Worm (Caenorhabditis elegans): Measurements from ENCODE around the gene T15H9.4.

The T15H9.4 gene

DNA sequence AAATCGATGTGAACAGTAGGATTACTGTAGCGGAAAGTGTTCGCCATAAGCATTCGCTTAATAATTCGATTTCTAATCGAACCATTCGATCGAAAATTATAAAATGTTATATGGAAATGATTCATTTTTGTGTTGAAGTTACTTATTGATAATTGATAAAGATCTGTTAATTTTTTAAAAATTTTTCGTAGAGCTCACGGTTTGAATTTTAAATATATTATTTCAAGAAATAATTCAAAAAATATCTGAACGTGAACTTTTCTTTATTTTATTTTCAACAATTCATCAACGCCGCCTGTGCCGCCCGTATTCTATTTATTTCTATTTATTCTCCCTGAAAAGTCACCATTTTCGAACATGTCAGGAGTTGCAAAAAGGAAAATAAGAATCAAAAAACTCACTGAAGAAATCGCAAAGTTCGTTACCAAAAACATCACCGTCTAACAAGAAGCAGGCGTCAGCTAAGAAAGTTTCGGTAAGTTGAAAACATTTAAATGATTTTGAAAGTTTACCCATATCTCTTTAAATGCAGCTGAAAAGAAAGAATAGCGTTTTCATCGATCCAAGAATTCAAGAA lies at the start of gene T15H9.4, which contains the start of gene T15H9.5:
T15H9.4 (plus strand) TSS at position 527 of the 577 bp plus-strand sequence.
T15H9.5 (minus strand) TSS at position 101 of the 577 bp plus-strand sequence.
- TF ChIP-seq nhr-237 (tag; optimal IDR thresholded peaks at IDR 0.05): no peak
- TF ChIP-seq egl-43 (GFP tag; IDR thresholded peaks at IDR 0.05): no peak
- TF ChIP-seq zip-2 (tag; optimal IDR thresholded peaks at IDR 0.05): no peak
- no peak for TF ChIP-seq daf-12 (tag; optimal IDR thresholded peaks at IDR 0.05)
- TF ChIP-seq ztf-7 (tag; optimal IDR thresholded peaks at IDR 0.05): no peak

DNA sequence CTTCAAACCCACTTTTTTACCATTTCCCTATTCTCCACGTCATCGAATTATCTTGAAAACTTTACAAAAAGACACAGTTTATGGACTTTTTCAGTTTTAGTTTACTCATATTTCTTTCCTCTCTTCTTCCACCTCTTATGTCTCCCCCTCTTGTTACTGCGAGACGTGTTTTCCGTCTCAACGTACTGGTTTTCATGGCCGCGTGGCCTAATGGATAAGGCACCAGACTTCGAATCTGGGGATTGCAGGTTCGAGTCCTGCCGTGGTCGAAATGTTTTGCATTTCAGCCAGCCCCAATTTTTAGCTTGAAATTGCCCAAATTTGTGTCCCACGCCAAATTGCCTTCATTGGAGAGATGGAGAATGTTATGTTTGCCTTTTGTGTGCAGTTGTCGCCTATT lies 45.6 kb upstream of the T15H9.4 start:
- TF ChIP-seq dmd-8 (GFP tag; IDR thresholded peaks at IDR 0.05): peak; percentile 93
- peak; percentile 1 for TF ChIP-seq F49E8.2 (tag; optimal IDR thresholded peaks at IDR 0.05; ENCODE audit: borderline replicate concordance)
- peak in 1 of 2 experiments; percentile 29 for TF ChIP-seq lsy-2 (tag; optimal IDR thresholded peaks at IDR 0.05)
- peak; percentile 70 for TF ChIP-seq ZK337.2 (GFP tag; IDR thresholded peaks at IDR 0.05)
- no peak for TF ChIP-seq nhr-25 (tag; optimal IDR thresholded peaks at IDR 0.05; ENCODE audit: borderline replicate concordance, insufficient read depth)
- TF ChIP-seq vab-7 (GFP tag; IDR thresholded peaks at IDR 0.05): peak; percentile 92
- TF ChIP-seq nhr-41 (GFP tag; IDR thresholded peaks at IDR 0.05): peak; percentile 82; the same call in 1 of the 2 replicates
- TF ChIP-seq hmg-1.1 (GFP tag; IDR thresholded peaks at IDR 0.05): peak; percentile 82
- peak; percentile 65; the same call in 1 of the 2 replicates for TF ChIP-seq T26A8.4 (GFP tag; IDR thresholded peaks at IDR 0.05)
- peak; percentile 85; the same call in 1 of the 2 replicates for TF ChIP-seq F44E2.7 (GFP tag; IDR thresholded peaks at IDR 0.05)
- TF ChIP-seq php-3 (GFP tag; IDR thresholded peaks at IDR 0.05): peak; percentile 69; the same call in 1 of the 2 replicates
- no peak for TF ChIP-seq ceh-62 (tag; optimal IDR thresholded peaks at IDR 0.05)
- no peak for TF ChIP-seq ces-1 (GFP tag; optimal IDR thresholded peaks at IDR 0.05)
- peak; percentile 80 for TF ChIP-seq madf-9 (GFP tag; conservative IDR thresholded peaks at IDR 0.05)
- peak; percentile 74 for TF ChIP-seq lin-38 (GFP tag; IDR thresholded peaks at IDR 0.05)
- TF ChIP-seq gei-8 (GFP tag; optimal IDR thresholded peaks at IDR 0.05): peak; percentile 53
- peak; percentile 67 for TF ChIP-seq dmd-6 (GFP tag; IDR thresholded peaks at IDR 0.05)
- peak; percentile 97 for TF ChIP-seq F26F4.8 (GFP tag; conservative IDR thresholded peaks at IDR 0.05)
- no peak for TF ChIP-seq skn-1 (tag; optimal IDR thresholded peaks at IDR 0.05)
- no peak for TF ChIP-seq tag-97 (GFP tag; IDR thresholded peaks at IDR 0.05)
- TF ChIP-seq pqm-1 (tag; optimal IDR thresholded peaks at IDR 0.05): no peak
- TF ChIP-seq mep-1 (tag; optimal IDR thresholded peaks at IDR 0.05): peak; percentile 64
- no peak for TF ChIP-seq ceh-32 (tag; optimal IDR thresholded peaks at IDR 0.05; ENCODE audit: poor library complexity)
- 0 out of 2 replicates have a peak, but pooled peaks have one; percentile 27 for TF ChIP-seq lin-29 (GFP tag; IDR thresholded peaks at IDR 0.05)
- no peak for TF ChIP-seq nhr-42 (GFP tag; IDR thresholded peaks at IDR 0.05)
- no peak for TF ChIP-seq F10B5.3 (tag; optimal IDR thresholded peaks at IDR 0.05)
- no peak for TF ChIP-seq nhr-237 (tag; optimal IDR thresholded peaks at IDR 0.05)
- no peak for TF ChIP-seq fos-1 (tag; optimal IDR thresholded peaks at IDR 0.05)
- no peak for TF ChIP-seq daf-19 (GFP tag; conservative IDR thresholded peaks at IDR 0.05)
- no peak for TF ChIP-seq mdl-1 (tag; optimal IDR thresholded peaks at IDR 0.05)
- TF ChIP-seq hif-1 (tag; optimal IDR thresholded peaks at IDR 0.05): peak in 1 of 2 experiments; percentile 38
- TF ChIP-seq ceh-28 (tag; optimal IDR thresholded peaks at IDR 0.05): no peak
- peak; percentile 90 for TF ChIP-seq Y48G9A.11 (GFP tag; IDR thresholded peaks at IDR 0.05)
- peak; percentile 14 for TF ChIP-seq nhr-6 (tag; optimal IDR thresholded peaks at IDR 0.05)
- peak; percentile 41 for TF ChIP-seq dve-1 (tag; optimal IDR thresholded peaks at IDR 0.05; ENCODE audit: insufficient read depth)
- peak; percentile 20 for TF ChIP-seq dpl-1 (GFP tag; optimal IDR thresholded peaks at IDR 0.05)
- TF ChIP-seq zip-11 (GFP tag; IDR thresholded peaks at IDR 0.05): 0 out of 2 replicates have a peak, but pooled peaks have one; percentile 42
- TF ChIP-seq daf-12 (tag; optimal IDR thresholded peaks at IDR 0.05): no peak
- peak; percentile 73 for TF ChIP-seq mes-2 (tag; optimal IDR thresholded peaks at IDR 0.05; ENCODE audit: poor library complexity, severe bottlenecking)
- no peak for TF ChIP-seq ztf-11 (tag; optimal IDR thresholded peaks at IDR 0.05)
- no peak for TF ChIP-seq F37D6.2 (tag; optimal IDR thresholded peaks at IDR 0.05)
- TF ChIP-seq Y5F2A.4 (GFP tag; optimal IDR thresholded peaks at IDR 0.05): no peak
- TF ChIP-seq nhr-28 (tag; optimal IDR thresholded peaks at IDR 0.05): peak; percentile 29
- 0 out of 2 replicates have a peak, but pooled peaks have one; percentile 46 for TF ChIP-seq ceh-44 (GFP tag; IDR thresholded peaks at IDR 0.05)

All from whole organism, L4 larva.